5 fruit fly cellular contexts compared by ENCODE assay signal in genomic region chr3R:23117683-23118470, dm6.
TF ChIP-seq lines count a peak whose summit lies in the region.

Gene Rassf (minus strand): TSS chr3R:23117931.
Gene CenB1A (plus strand): TSS chr3R:23118400.

- no peak for TF ChIP-seq CTCF in whole organism, embryonic (GFP tag; optimal IDR thresholded peaks at IDR 0.05; lab: Kevin White, UChicago)

TF ChIP-seq in whole organism, adult, 20 proteins besides CTCF, POLR2A, EP300 and RAD21:
- TF ChIP-seq CG33017 (tag; optimal IDR thresholded peaks at IDR 0.05; lab: Kevin White, UChicago) (peak; percentile 11), CG14711 (tag; optimal IDR thresholded peaks at IDR 0.05; lab: Kevin White, UChicago) (no peak), toe (GFP tag; optimal IDR thresholded peaks at IDR 0.05; lab: Kevin White, UChicago) (peak; percentile 72), Hr96 (GFP tag; optimal IDR thresholded peaks at IDR 0.05; lab: Kevin White, UChicago) (peak; percentile 62), Clk (GFP tag; optimal IDR thresholded peaks at IDR 0.05; lab: Kevin White, UChicago) (peak; percentile 9), Crg-1 (GFP tag; optimal IDR thresholded peaks at IDR 0.05; lab: Kevin White, UChicago) (peak; percentile 48), ovo (GFP tag; optimal IDR thresholded peaks at IDR 0.05; lab: Kevin White, UChicago) (peak; percentile 34), Mnt (GFP tag; optimal IDR thresholded peaks at IDR 0.05; lab: Kevin White, UChicago) (peak; percentile 52), pad (GFP tag; optimal IDR thresholded peaks at IDR 0.05; lab: Kevin White, UChicago) (peak; percentile 42), kay (GFP tag; lab: Kevin White, UChicago; ENCODE audit: borderline replicate concordance) (no peak), CG11617 (GFP tag; optimal IDR thresholded peaks at IDR 0.05; lab: Kevin White, UChicago) (no peak), CG1620 (GFP tag; optimal IDR thresholded peaks at IDR 0.05; lab: Kevin White, UChicago) (peak; percentile 39), CG12768 (GFP tag; optimal IDR thresholded peaks at IDR 0.05; lab: Kevin White, UChicago) (peak; percentile 46), tj (GFP tag; optimal IDR thresholded peaks at IDR 0.05; lab: Kevin White, UChicago) (no peak), CG5204 (GFP tag; optimal IDR thresholded peaks at IDR 0.05; lab: Kevin White, UChicago) (no peak)

TF ChIP-seq in whole organism, embryonic, 481 proteins besides CTCF, POLR2A, EP300 and RAD21 (continues in another document):
- TF ChIP-seq fru (optimal IDR thresholded peaks at IDR 0.05; lab: Kevin White, UChicago) (no peak), CG9609 (GFP tag; optimal IDR thresholded peaks at IDR 0.05; lab: Kevin White, UChicago) (peak; percentile 63), Fer2 (tag; optimal IDR thresholded peaks at IDR 0.05; lab: Kevin White, UChicago) (no peak), Max (GFP tag; optimal IDR thresholded peaks at IDR 0.05; lab: Kevin White, UChicago) (peak; percentile 34), CG1832 (GFP tag; optimal IDR thresholded peaks at IDR 0.05; lab: Kevin White, UChicago) (no peak), CG13775 (GFP tag; optimal IDR thresholded peaks at IDR 0.05; lab: Kevin White, UChicago) (peak; percentile 54), Pdp1 (GFP tag; optimal IDR thresholded peaks at IDR 0.05; lab: Kevin White, UChicago) (peak; percentile 31 to 35), Sry-β (GFP tag; optimal IDR thresholded peaks at IDR 0.05; lab: Kevin White, UChicago) (peak; percentile 97), CG14710 (tag; optimal IDR thresholded peaks at IDR 0.05; lab: Kevin White, UChicago) (peak; percentile 60), Usf (GFP tag; optimal IDR thresholded peaks at IDR 0.05; lab: Kevin White, UChicago) (no peak), dmrt11E (tag; optimal IDR thresholded peaks at IDR 0.05; lab: Kevin White, UChicago) (peak; percentile 35), HLH54F (GFP tag; optimal IDR thresholded peaks at IDR 0.05; lab: Kevin White, UChicago) (peak; percentile 64), CG11723 (GFP tag; optimal IDR thresholded peaks at IDR 0.05; lab: Kevin White, UChicago) (peak; percentile 13), CG10321 (GFP tag; IDR thresholded peaks at IDR 0.05; lab: Robert Waterston, UW) (no peak), Chrac-16 (GFP tag; optimal IDR thresholded peaks at IDR 0.05; lab: Kevin White, UChicago) (peak; percentile 33), CG7372 (GFP tag; IDR thresholded peaks at IDR 0.05; lab: Robert Waterston, UW) (peak; percentile 47; the same call in 1 of the 2 replicates), jigr1 (GFP tag; IDR thresholded peaks at IDR 0.05; lab: Robert Waterston, UW) (no peak), CG2116 (GFP tag; optimal IDR thresholded peaks at IDR 0.05; lab: Kevin White, UChicago) (peak; percentile 55), CG9932 (GFP tag; IDR thresholded peaks at IDR 0.05; lab: Robert Waterston, UW) (peak; percentile 71; the same call in 1 of the 2 replicates)

TF ChIP-seq in whole organism, prepupa, 60 proteins besides CTCF, POLR2A, EP300 and RAD21 (continues in another document):
- peak; percentile 20 for TF ChIP-seq CG8319 (GFP tag; optimal IDR thresholded peaks at IDR 0.05; lab: Kevin White, UChicago)
- TF ChIP-seq CG6854 (GFP tag; optimal IDR thresholded peaks at IDR 0.05; lab: Kevin White, UChicago): peak; percentile 42
- no peak for TF ChIP-seq CG4318 (GFP tag; optimal IDR thresholded peaks at IDR 0.05; lab: Kevin White, UChicago)
- no peak for TF ChIP-seq dsx (GFP tag; optimal IDR thresholded peaks at IDR 0.05; lab: Kevin White, UChicago; ENCODE audit: poor library complexity, severe bottlenecking)
- no peak for TF ChIP-seq CG10669 (GFP tag; optimal IDR thresholded peaks at IDR 0.05; lab: Kevin White, UChicago)
- peak; percentile 45 for TF ChIP-seq CG11902 (GFP tag; optimal IDR thresholded peaks at IDR 0.05; lab: Kevin White, UChicago)
- peak; percentile 66 for TF ChIP-seq lz (GFP tag; optimal IDR thresholded peaks at IDR 0.05; lab: Kevin White, UChicago)
- TF ChIP-seq CG31627 (GFP tag; optimal IDR thresholded peaks at IDR 0.05; lab: Kevin White, UChicago): peak; percentile 68
- peak; percentile 55; the same call in 2 of the 3 replicates for TF ChIP-seq CG6163 (GFP tag; IDR thresholded peaks at IDR 0.05; lab: Robert Waterston, UW)
- TF ChIP-seq dac (GFP tag; optimal IDR thresholded peaks at IDR 0.05; lab: Kevin White, UChicago): no peak
- TF ChIP-seq svp (GFP tag; lab: Kevin White, UChicago): peak; percentile 76
- TF ChIP-seq CG10631 (GFP tag; optimal IDR thresholded peaks at IDR 0.05; lab: Kevin White, UChicago): peak; percentile 44
- peak; percentile 58 for TF ChIP-seq cyc (GFP tag; optimal IDR thresholded peaks at IDR 0.05; lab: Kevin White, UChicago)
- TF ChIP-seq fkh (GFP tag; optimal IDR thresholded peaks at IDR 0.05; lab: Kevin White, UChicago): peak; percentile 39
- no peak for TF ChIP-seq CG9139 (GFP tag; optimal IDR thresholded peaks at IDR 0.05; lab: Kevin White, UChicago)
- TF ChIP-seq CG3032 (tag; optimal IDR thresholded peaks at IDR 0.05; lab: Kevin White, UChicago): peak; percentile 35
- TF ChIP-seq Sox14 (GFP tag; optimal IDR thresholded peaks at IDR 0.05; lab: Kevin White, UChicago): peak; percentile 87
- TF ChIP-seq CG11762 (GFP tag; optimal IDR thresholded peaks at IDR 0.05; lab: Kevin White, UChicago; ENCODE audit: insufficient read depth): peak; percentile 7
- no peak for TF ChIP-seq pdm3 (GFP tag; optimal IDR thresholded peaks at IDR 0.05; lab: Kevin White, UChicago)
- TF ChIP-seq Eip75B (GFP tag; optimal IDR thresholded peaks at IDR 0.05; lab: Kevin White, UChicago): peak; percentile 35

TF ChIP-seq in whole organism, pupa, 21 proteins besides CTCF, POLR2A, EP300 and RAD21:
- no peak for TF ChIP-seq gl (tag; optimal IDR thresholded peaks at IDR 0.05; lab: Kevin White, UChicago)
- TF ChIP-seq Snoo (tag; optimal IDR thresholded peaks at IDR 0.05; lab: Kevin White, UChicago): no peak
- no peak for TF ChIP-seq D1 (tag; optimal IDR thresholded peaks at IDR 0.05; lab: Kevin White, UChicago)
- peak; percentile 18; the same call in 1 of the 2 replicates for TF ChIP-seq CG32121 (GFP tag; IDR thresholded peaks at IDR 0.05; lab: Robert Waterston, UW)
- TF ChIP-seq fd96Ca (GFP tag; IDR thresholded peaks at IDR 0.05; lab: Robert Waterston, UW): peak; percentile 53; the same call in 1 of the 3 replicates
- peak; percentile 1 for TF ChIP-seq CG8159 (tag; optimal IDR thresholded peaks at IDR 0.05; lab: Kevin White, UChicago)
- no peak for TF ChIP-seq CG9948 (tag; optimal IDR thresholded peaks at IDR 0.05; lab: Kevin White, UChicago)
- TF ChIP-seq CG4496 (GFP tag; IDR thresholded peaks at IDR 0.05; lab: Robert Waterston, UW): peak; percentile 65; the same call in 2 of the 3 replicates
- TF ChIP-seq Pif1B (GFP tag; optimal IDR thresholded peaks at IDR 0.05; lab: Kevin White, UChicago): no peak
- no peak for TF ChIP-seq EcR (GFP tag; optimal IDR thresholded peaks at IDR 0.05; lab: Kevin White, UChicago)
- no peak for TF ChIP-seq rn (GFP tag; IDR thresholded peaks at IDR 0.05; lab: Robert Waterston, UW)
- no peak for TF ChIP-seq CG17806 (tag; optimal IDR thresholded peaks at IDR 0.05; lab: Kevin White, UChicago)
- no peak for TF ChIP-seq CG13204 (GFP tag; optimal IDR thresholded peaks at IDR 0.05; lab: Kevin White, UChicago)
- peak; percentile 23 for TF ChIP-seq CG15710 (tag; optimal IDR thresholded peaks at IDR 0.05; lab: Kevin White, UChicago)
- no peak for TF ChIP-seq CG10348 (GFP tag; IDR thresholded peaks at IDR 0.05; lab: Robert Waterston, UW)
- no peak for TF ChIP-seq CG8301 (tag; optimal IDR thresholded peaks at IDR 0.05; lab: Kevin White, UChicago)
- no peak for TF ChIP-seq CG14655 (GFP tag; optimal IDR thresholded peaks at IDR 0.05; lab: Kevin White, UChicago)
- TF ChIP-seq CG12605 (GFP tag; IDR thresholded peaks at IDR 0.05; lab: Robert Waterston, UW): no peak
- peak; percentile 5 for TF ChIP-seq CG34367 (tag; optimal IDR thresholded peaks at IDR 0.05; lab: Kevin White, UChicago)
TF ChIP-seq in whole organism, pupa: peak in this region for 6.

TF ChIP-seq in whole organism, wandering third instar larva, 38 proteins besides CTCF, POLR2A, EP300 and RAD21 (continues in another document):
- TF ChIP-seq dl (GFP tag; optimal IDR thresholded peaks at IDR 0.05; lab: Kevin White, UChicago; ENCODE audit: insufficient read depth in 1 of 2, partially characterized antibody in 2 of 2) (no peak), dmrt93B (GFP tag; optimal IDR thresholded peaks at IDR 0.05; lab: Kevin White, UChicago) (no peak), Rel (GFP tag; optimal IDR thresholded peaks at IDR 0.05; lab: Kevin White, UChicago) (no peak), Rel (tag; optimal IDR thresholded peaks at IDR 0.05; lab: Kevin White, UChicago) (no peak), fru (GFP tag; optimal IDR thresholded peaks at IDR 0.05; lab: Kevin White, UChicago) (peak; percentile 30), sv (GFP tag; optimal IDR thresholded peaks at IDR 0.05; lab: Kevin White, UChicago) (peak; percentile 35), OdsH (GFP tag; optimal IDR thresholded peaks at IDR 0.05; lab: Kevin White, UChicago) (peak; percentile 22), jim (GFP tag; optimal IDR thresholded peaks at IDR 0.05; lab: Kevin White, UChicago) (no peak), CG9705 (GFP tag; optimal IDR thresholded peaks at IDR 0.05; lab: Kevin White, UChicago) (peak; percentile 8), Hnf4 (GFP tag; optimal IDR thresholded peaks at IDR 0.05; lab: Kevin White, UChicago) (no peak), tai (GFP tag; optimal IDR thresholded peaks at IDR 0.05; lab: Kevin White, UChicago) (no peak), br (GFP tag; optimal IDR thresholded peaks at IDR 0.05; lab: Kevin White, UChicago) (peak; percentile 26), Myc (optimal IDR thresholded peaks at IDR 0.05; lab: Kevin White, UChicago) (peak; percentile 99), sage (GFP tag; optimal IDR thresholded peaks at IDR 0.05; lab: Kevin White, UChicago) (no peak), lola (GFP tag; optimal IDR thresholded peaks at IDR 0.05; lab: Kevin White, UChicago) (no peak), Hr83 (GFP tag; optimal IDR thresholded peaks at IDR 0.05; lab: Kevin White, UChicago; ENCODE audit: poor library complexity, severe bottlenecking) (peak; percentile 40), Mio (GFP tag; optimal IDR thresholded peaks at IDR 0.05; lab: Kevin White, UChicago) (no peak), h (GFP tag; optimal IDR thresholded peaks at IDR 0.05; lab: Kevin White, UChicago) (peak; percentile 36), dsf (GFP tag; optimal IDR thresholded peaks at IDR 0.05; lab: Kevin White, UChicago; ENCODE audit: borderline replicate concordance) (no peak), GATAd (GFP tag; optimal IDR thresholded peaks at IDR 0.05; lab: Kevin White, UChicago) (no peak), Vsx2 (GFP tag; optimal IDR thresholded peaks at IDR 0.05; lab: Kevin White, UChicago; ENCODE audit: partially characterized antibody) (no peak), HLH106 (tag; optimal IDR thresholded peaks at IDR 0.05; lab: Kevin White, UChicago) (peak; percentile 54), woc (GFP tag; optimal IDR thresholded peaks at IDR 0.05; lab: Kevin White, UChicago) (peak; percentile 85), brk (GFP tag; optimal IDR thresholded peaks at IDR 0.05; lab: Kevin White, UChicago) (no peak), Hr78 (GFP tag; optimal IDR thresholded peaks at IDR 0.05; lab: Kevin White, UChicago) (no peak), Sp1 (GFP tag; optimal IDR thresholded peaks at IDR 0.05; lab: Kevin White, UChicago) (peak; percentile 13)
